Fruit fly (Drosophila melanogaster): ENCODE data around the gene CG33722.
A peak's percentile ranks its signal among the peaks of the same experiment; 100 is the strongest.

The CG33722 gene

dm6 chr3R:8243720-8244119, at the start of gene CG33722, which contains the start of the genes CG9636 and CG18749 (continued):
- TF ChIP-seq pzg (GFP tag; optimal IDR thresholded peaks at IDR 0.05): peak; percentile 61
- no peak for TF ChIP-seq CG32767 (GFP tag; IDR thresholded peaks at IDR 0.05)
- no peak for TF ChIP-seq CG7928 (GFP tag; optimal IDR thresholded peaks at IDR 0.05)
- peak; percentile 41 for TF ChIP-seq Nf-YB (GFP tag; optimal IDR thresholded peaks at IDR 0.05)
- TF ChIP-seq sc (optimal IDR thresholded peaks at IDR 0.05): no peak
- peak; percentile 28 for TF ChIP-seq sc (GFP tag; optimal IDR thresholded peaks at IDR 0.05)
- peak; percentile 70 for TF ChIP-seq Sox100B (GFP tag; optimal IDR thresholded peaks at IDR 0.05)
- peak; percentile 80 for TF ChIP-seq CG17361 (GFP tag; IDR thresholded peaks at IDR 0.05)
- no peak for TF ChIP-seq jumu (GFP tag; optimal IDR thresholded peaks at IDR 0.05)
- TF ChIP-seq Max (GFP tag; optimal IDR thresholded peaks at IDR 0.05): peak; percentile 76
- peak; percentile 38 for TF ChIP-seq Asciz (GFP tag; optimal IDR thresholded peaks at IDR 0.05)
- TF ChIP-seq CG15601 (tag; optimal IDR thresholded peaks at IDR 0.05): peak; percentile 74
- TF ChIP-seq jigr1 (GFP tag; IDR thresholded peaks at IDR 0.05): no peak
- peak; percentile 57 for TF ChIP-seq CG10543 (GFP tag; optimal IDR thresholded peaks at IDR 0.05)
- peak; percentile 68 for TF ChIP-seq CG14441 (GFP tag; IDR thresholded peaks at IDR 0.05)
- TF ChIP-seq CG3726 (GFP tag; IDR thresholded peaks at IDR 0.05): no peak
- TF ChIP-seq tup (GFP tag; optimal IDR thresholded peaks at IDR 0.05): peak; percentile 42
- TF ChIP-seq NK7.1 (GFP tag; optimal IDR thresholded peaks at IDR 0.05): no peak
- no peak for TF ChIP-seq grn (GFP tag; optimal IDR thresholded peaks at IDR 0.05)
- peak; percentile 60 for TF ChIP-seq Meics (GFP tag; optimal IDR thresholded peaks at IDR 0.05)
- TF ChIP-seq Neu2 (GFP tag; optimal IDR thresholded peaks at IDR 0.05; ENCODE audit: borderline replicate concordance): no peak
- TF ChIP-seq croc (GFP tag; conservative IDR thresholded peaks at IDR 0.05): peak; percentile 43
- no peak for TF ChIP-seq Kr (GFP tag; optimal IDR thresholded peaks at IDR 0.05)
- no peak for TF ChIP-seq pum (GFP tag; optimal IDR thresholded peaks at IDR 0.05)
- peak; percentile 60 for TF ChIP-seq CG3281 (GFP tag; optimal IDR thresholded peaks at IDR 0.05)
- TF ChIP-seq lov (optimal IDR thresholded peaks at IDR 0.05): no peak
- no peak for TF ChIP-seq lov (GFP tag; IDR thresholded peaks at IDR 0.05)
- peak; percentile 71 for TF ChIP-seq CG7839 (tag; optimal IDR thresholded peaks at IDR 0.05)
- TF ChIP-seq NC2β (GFP tag; optimal IDR thresholded peaks at IDR 0.05): no peak
- peak; percentile 61; the same call in 1 of the 2 replicates for TF ChIP-seq CG11247 (GFP tag; IDR thresholded peaks at IDR 0.05)
- TF ChIP-seq da (GFP tag; optimal IDR thresholded peaks at IDR 0.05): no peak
- peak; percentile 45 for TF ChIP-seq pho (GFP tag; optimal IDR thresholded peaks at IDR 0.05)
- no peak for TF ChIP-seq cwo (GFP tag; optimal IDR thresholded peaks at IDR 0.05)
- TF ChIP-seq CG15011 (GFP tag; optimal IDR thresholded peaks at IDR 0.05): peak; percentile 2
- TF ChIP-seq btn (GFP tag; optimal IDR thresholded peaks at IDR 0.05): no peak
- TF ChIP-seq CG15479 (GFP tag; optimal IDR thresholded peaks at IDR 0.05): no peak
- peak; percentile 41 for TF ChIP-seq zfh2 (GFP tag; optimal IDR thresholded peaks at IDR 0.05)
- peak; percentile 53 for TF ChIP-seq Ssrp (tag; optimal IDR thresholded peaks at IDR 0.05)
- TF ChIP-seq CG7357 (GFP tag; IDR thresholded peaks at IDR 0.05): peak; percentile 38; the same call in 1 of the 3 replicates
- no peak for TF ChIP-seq zf30C (GFP tag; optimal IDR thresholded peaks at IDR 0.05)
- TF ChIP-seq tap (tag; optimal IDR thresholded peaks at IDR 0.05): peak; percentile 63
- peak; percentile 46 for TF ChIP-seq CG18619 (GFP tag; optimal IDR thresholded peaks at IDR 0.05)
- no peak for TF ChIP-seq CG17612 (GFP tag; IDR thresholded peaks at IDR 0.05)
- TF ChIP-seq CG3163 (GFP tag; optimal IDR thresholded peaks at IDR 0.05): no peak
- peak; percentile 88 for TF ChIP-seq sens (GFP tag)
- TF ChIP-seq CG1529 (GFP tag; optimal IDR thresholded peaks at IDR 0.05): peak; percentile 35
- peak; percentile 42; the same call in 1 of the 2 replicates for TF ChIP-seq peb (GFP tag; IDR thresholded peaks at IDR 0.05)
- peak; percentile 69 for TF ChIP-seq CG30020 (tag; optimal IDR thresholded peaks at IDR 0.05)
- peak; percentile 44; the same call in 1 of the 2 replicates for TF ChIP-seq rib (GFP tag; IDR thresholded peaks at IDR 0.05)
- peak; percentile 58 for TF ChIP-seq CG12942 (GFP tag; optimal IDR thresholded peaks at IDR 0.05)
- TF ChIP-seq CG31224 (GFP tag; IDR thresholded peaks at IDR 0.05): no peak
- no peak for TF ChIP-seq eyg (GFP tag; optimal IDR thresholded peaks at IDR 0.05)
